Worm (Caenorhabditis elegans): ENCODE results near the gene hsp-4.

Gene hsp-4

DNA sequence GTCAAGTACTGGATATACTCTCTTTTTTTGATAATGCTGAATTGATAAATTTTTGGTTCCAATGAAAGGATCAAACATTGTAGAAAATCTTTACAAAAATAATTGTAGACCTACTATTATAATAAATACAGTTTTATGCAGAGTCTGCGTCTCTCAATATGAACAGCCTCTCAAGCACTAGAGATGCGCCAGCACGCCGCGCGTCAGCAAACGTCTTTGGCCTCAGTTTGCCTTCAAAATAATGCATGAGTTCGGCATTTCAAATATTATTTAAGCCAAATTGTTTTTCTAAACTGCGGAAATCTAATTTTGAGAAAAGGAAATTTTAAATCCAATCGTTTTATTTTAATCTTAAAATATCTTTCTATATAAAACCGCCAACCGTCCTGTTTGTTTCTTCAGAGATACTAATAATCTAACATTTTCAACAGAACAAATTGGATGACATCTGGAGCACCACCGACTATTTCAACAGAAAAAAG is 50.7 kb downstream of the hsp-4 start, which contains the start of gene cul-4 (continued):
- TF ChIP-seq chd-7 (tag; optimal IDR thresholded peaks at IDR 0.05): no peak
- peak; percentile 85 for TF ChIP-seq ZK185.1 (tag; optimal IDR thresholded peaks at IDR 0.05; ENCODE audit: poor library complexity, severe bottlenecking)
- no peak for TF ChIP-seq F57A8.1 (GFP tag; optimal IDR thresholded peaks at IDR 0.05)
- peak; percentile 36 for TF ChIP-seq snpc-4 (GFP tag; optimal IDR thresholded peaks at IDR 0.05)
- TF ChIP-seq snpc-4 (tag; optimal IDR thresholded peaks at IDR 0.05): peak in 3 of 4 experiments; percentile 64 to 79 (median 70)
- TF ChIP-seq lin-54 (GFP tag; optimal IDR thresholded peaks at IDR 0.05): peak; percentile 88
- peak; percentile 12 for TF ChIP-seq repo-1 (tag; optimal IDR thresholded peaks at IDR 0.05)
- TF ChIP-seq xnd-1 (tag; optimal IDR thresholded peaks at IDR 0.05): peak; percentile 97
- TF ChIP-seq Y67H2A.10 (GFP tag; conservative IDR thresholded peaks at IDR 0.05): no peak
- TF ChIP-seq unc-130 (GFP tag; optimal IDR thresholded peaks at IDR 0.05): peak; percentile 53
- peak; percentile 80 for TF ChIP-seq ceh-91 (GFP tag; IDR thresholded peaks at IDR 0.05)
- no peak for TF ChIP-seq somi-1 (GFP tag; optimal IDR thresholded peaks at IDR 0.05)
- TF ChIP-seq mes-4 (tag; optimal IDR thresholded peaks at IDR 0.05): no peak
- no peak for TF ChIP-seq F22D6.2 (tag; optimal IDR thresholded peaks at IDR 0.05)
- TF ChIP-seq Y53F4B.3 (GFP tag; IDR thresholded peaks at IDR 0.05): no peak
- 0 out of 2 replicates have a peak, but pooled peaks have one; percentile 17 for TF ChIP-seq Y95B8A.8 (GFP tag; IDR thresholded peaks at IDR 0.05)
- TF ChIP-seq lin-26 (GFP tag; IDR thresholded peaks at IDR 0.05): no peak
- TF ChIP-seq nhr-90 (tag; optimal IDR thresholded peaks at IDR 0.05): no peak
- TF ChIP-seq D2030.7 (GFP tag; IDR thresholded peaks at IDR 0.05): peak; percentile 88
- no peak for TF ChIP-seq C06A6.2 (GFP tag; conservative IDR thresholded peaks at IDR 0.05)
- no peak for TF ChIP-seq tbx-9 (tag; optimal IDR thresholded peaks at IDR 0.05; ENCODE audit: borderline replicate concordance)
- TF ChIP-seq nhr-80 (tag; optimal IDR thresholded peaks at IDR 0.05): peak; percentile 22
- no peak for TF ChIP-seq T26A5.8 (tag; optimal IDR thresholded peaks at IDR 0.05)
- TF ChIP-seq fkh-3 (tag; optimal IDR thresholded peaks at IDR 0.05): no peak
- TF ChIP-seq F33H1.4 (GFP tag; IDR thresholded peaks at IDR 0.05): peak; percentile 86
- peak; percentile 74 for TF ChIP-seq ceh-100 (GFP tag; IDR thresholded peaks at IDR 0.05)
- TF ChIP-seq pbrm-1 (GFP tag; IDR thresholded peaks at IDR 0.05): peak; percentile 86
- peak; percentile 65; the same call in 1 of the 2 replicates for TF ChIP-seq Y53G8AR.9 (GFP tag; conservative IDR thresholded peaks at IDR 0.05)
- TF ChIP-seq him-1 (tag; optimal IDR thresholded peaks at IDR 0.05): peak; percentile 82
- TF ChIP-seq K11D2.4 (GFP tag; IDR thresholded peaks at IDR 0.05): no peak
- no peak for TF ChIP-seq sptf-2 (GFP tag; optimal IDR thresholded peaks at IDR 0.05)
- no peak for TF ChIP-seq ccch-3 (GFP tag; optimal IDR thresholded peaks at IDR 0.05)
- no peak for TF ChIP-seq nhr-179 (tag; optimal IDR thresholded peaks at IDR 0.05)
- peak; percentile 53 for TF ChIP-seq dpl-1 (GFP tag; optimal IDR thresholded peaks at IDR 0.05)
- no peak for TF ChIP-seq F52B5.7 (tag; optimal IDR thresholded peaks at IDR 0.05)
- TF ChIP-seq rcor-1 (GFP tag; IDR thresholded peaks at IDR 0.05): peak; percentile 88

Measured in whole organism, young adult.